Fruit fly (Drosophila melanogaster) whole organism, embryonic: ENCODE results near the gene ck.

Experiments
- Adf1 ChIP-seq: fragments of 200-800 bp; sonication (Bioruptor generic); IDR thresholded peaks from 2 replicates; pipeline ENCODE4 v1.3.6; 2022; ENCODE audit warnings: missing biosample characterization, missing genetic modification characterization
- Atf-2 ChIP-seq: fragments of 200-800 bp; sonication (Bioruptor generic); optimal IDR thresholded peaks from 2 replicates; lab custom pipeline; 2016; ENCODE audit warnings: missing biosample characterization, missing genetic modification characterization
- C15 ChIP-seq: fragments of 200-800 bp; sonication (Bioruptor generic); IDR thresholded peaks from 3 replicates; pipeline ENCODE4 v1.3.6; 2022; ENCODE audit warnings: missing biosample characterization, missing genetic modification characterization
- CG12219 ChIP-seq: fragments of 200-800 bp; sonication (Bioruptor generic); optimal IDR thresholded peaks from 3 replicates; lab custom pipeline; 2018; ENCODE audit warnings: missing biosample characterization, mild to moderate bottlenecking, missing genetic modification characterization
- CG13296 ChIP-seq: fragments of 200-800 bp; sonication (Bioruptor generic); optimal IDR thresholded peaks from 3 replicates; lab custom pipeline; 2018; ENCODE audit warnings: missing biosample characterization, mild to moderate bottlenecking, missing genetic modification characterization
- CG14014 ChIP-seq: fragments of 200-800 bp; sonication (Bioruptor generic); IDR thresholded peaks from 2 replicates; pipeline ENCODE4 v1.3.6; 2022; ENCODE audit warnings: missing biosample characterization, missing genetic modification characterization
- CG1529 ChIP-seq: fragments of 200-800 bp; sonication (Bioruptor generic); optimal IDR thresholded peaks from 3 replicates; lab custom pipeline; 2018; ENCODE audit warnings: missing biosample characterization, missing genetic modification characterization
- CG16815 ChIP-seq: fragments of 200-800 bp; sonication (Bioruptor generic); optimal IDR thresholded peaks from 3 replicates; lab custom pipeline; 2017; ENCODE audit warnings: missing biosample characterization, mild to moderate bottlenecking, missing genetic modification characterization
- CG17361 ChIP-seq: fragments of 200-800 bp; sonication (Bioruptor generic); IDR thresholded peaks from 3 replicates; pipeline ENCODE4 v1.3.6; 2022; ENCODE audit warnings: missing biosample characterization, missing genetic modification characterization
- CG17568 ChIP-seq: fragments of 200-800 bp; sonication (Bioruptor generic); optimal IDR thresholded peaks from 2 replicates; lab custom pipeline; 2018; ENCODE audit warnings: missing biosample characterization, mild to moderate bottlenecking, missing genetic modification characterization, moderate library complexity
- CG2875 ChIP-seq: fragments of 200-800 bp; sonication (Bioruptor generic); optimal IDR thresholded peaks from 2 replicates; lab custom pipeline; 2017; ENCODE audit warnings: missing biosample characterization, mild to moderate bottlenecking, missing genetic modification characterization, missing genetic modification reagents
- CG32767 ChIP-seq: fragments of 200-800 bp; sonication (Bioruptor generic); IDR thresholded peaks from 2 replicates; pipeline ENCODE4 v1.3.6; 2022; ENCODE audit warnings: missing biosample characterization, missing genetic modification characterization
- CG3838 ChIP-seq: fragments of 200-800 bp; sonication (Bioruptor generic); optimal IDR thresholded peaks from 3 replicates; lab custom pipeline; 2016; ENCODE audit warnings: missing biosample characterization, missing genetic modification characterization
- CG5180 ChIP-seq: fragments of 200-800 bp; sonication (Bioruptor generic); optimal IDR thresholded peaks from 3 replicates; lab custom pipeline; 2017; ENCODE audit warnings: missing biosample characterization, missing genetic modification characterization, mild to moderate bottlenecking, moderate library complexity, missing genetic modification reagents
- CG7271 ChIP-seq: fragments of 200-800 bp; sonication (Bioruptor generic); optimal IDR thresholded peaks from 2 replicates; lab custom pipeline; 2018; ENCODE audit warnings: missing biosample characterization, mild to moderate bottlenecking, missing genetic modification characterization, moderate library complexity
- CG7372 ChIP-seq: fragments of 200-800 bp; sonication (Bioruptor generic); IDR thresholded peaks from 2 replicates; pipeline ENCODE4 v1.3.6; 2022; ENCODE audit warnings: missing biosample characterization, missing genetic modification characterization
- CG7745 ChIP-seq: fragments of 200-800 bp; sonication (Bioruptor generic); optimal IDR thresholded peaks from 2 replicates; lab custom pipeline; 2018; ENCODE audit warnings: missing biosample characterization, mild to moderate bottlenecking, missing genetic modification characterization, moderate library complexity
- CG8359 ChIP-seq: fragments of 200-800 bp; sonication (Bioruptor generic); optimal IDR thresholded peaks from 2 replicates; lab custom pipeline; 2017; ENCODE audit warnings: missing biosample characterization, mild to moderate bottlenecking, missing genetic modification characterization, borderline replicate concordance
- CkIIα-i1 ChIP-seq: fragments of 200-800 bp; sonication (Bioruptor generic); IDR thresholded peaks from 2 replicates; pipeline ENCODE4 v1.3.6; 2022; ENCODE audit warnings: missing biosample characterization, missing genetic modification characterization
- CrebB ChIP-seq: fragments of 200-800 bp; sonication (Bioruptor generic); optimal IDR thresholded peaks from 3 replicates; lab custom pipeline; 2018; ENCODE audit warnings: missing biosample characterization, mild to moderate bottlenecking, missing genetic modification characterization
- D ChIP-seq, 2 experiments: fragments of 200-800 bp in 1 of 2; fragments of >200 bp in 1 of 2; sonication (Bioruptor generic) in 1 of 2; optimal IDR thresholded peaks; 2 replicates in 1 of 2; 3 replicates in 1 of 2; lab custom pipeline; 2017; ENCODE audit warnings: mild to moderate bottlenecking in 1 of 2, missing biosample characterization in 1 of 2, missing genetic modification characterization in 1 of 2, missing genetic modification reagents in 1 of 2
- Dip3 ChIP-seq: fragments of 200-800 bp; sonication (Bioruptor generic); optimal IDR thresholded peaks from 3 replicates; lab custom pipeline; 2016; ENCODE audit warnings: missing biosample characterization, missing genetic modification characterization
- Doc2 ChIP-seq: fragments of 200-800 bp; sonication (Bioruptor generic); IDR thresholded peaks from 2 replicates; pipeline ENCODE4 v1.3.6; 2022; ENCODE audit warnings: missing biosample characterization, missing genetic modification characterization
- Eip74EF ChIP-seq, 2 experiments: fragments of 200-800 bp in 1 of 2; fragments of >200 bp in 1 of 2; sonication (Bioruptor generic) in 1 of 2; optimal IDR thresholded peaks; 2 replicates each; lab custom pipeline; 2017 to 2019; ENCODE audit warnings: missing biosample characterization in 2 of 2, missing genetic modification characterization in 2 of 2, mild to moderate bottlenecking in 1 of 2, moderate library complexity in 1 of 2
- HLHmδ ChIP-seq: fragments of 200-800 bp; sonication (Bioruptor generic); optimal IDR thresholded peaks from 2 replicates; lab custom pipeline; 2018; ENCODE audit warnings: missing biosample characterization, mild to moderate bottlenecking, missing genetic modification characterization, moderate library complexity
- Hand ChIP-seq: fragments of 200-800 bp; sonication (Bioruptor generic); optimal IDR thresholded peaks from 2 replicates; lab custom pipeline; 2017; ENCODE audit warnings: mild to moderate bottlenecking, missing biosample characterization, missing genetic modification reagents, missing genetic modification characterization
- Hsf ChIP-seq: fragments of 200-800 bp; sonication (Bioruptor generic); optimal IDR thresholded peaks from 3 replicates; lab custom pipeline; 2016; ENCODE audit warnings: missing biosample characterization, missing genetic modification characterization
- Meics ChIP-seq: fragments of 200-800 bp; sonication (Bioruptor generic); optimal IDR thresholded peaks from 2 replicates; lab custom pipeline; 2017; ENCODE audit warnings: missing biosample characterization, mild to moderate bottlenecking, missing genetic modification characterization
- Opbp ChIP-seq: fragments of 200-800 bp; sonication (Bioruptor generic); IDR thresholded peaks from 3 replicates; pipeline ENCODE4 v1.3.6; 2022; ENCODE audit warnings: missing biosample characterization, missing genetic modification characterization; ENCODE audit not compliant: partially characterized antibody
- Rx ChIP-seq: fragments of 200-800 bp; sonication (Bioruptor generic); IDR thresholded peaks from 2 replicates; pipeline ENCODE4 v1.3.6; 2022; ENCODE audit warnings: missing biosample characterization, missing genetic modification characterization
- da ChIP-seq: fragments of 200-800 bp; sonication (Bioruptor generic); optimal IDR thresholded peaks from 2 replicates; lab custom pipeline; 2016; ENCODE audit warnings: missing biosample characterization, missing genetic modification characterization
- dmrt99B ChIP-seq: fragments of 200-800 bp; sonication (Bioruptor generic); optimal IDR thresholded peaks from 2 replicates; lab custom pipeline; 2018; ENCODE audit warnings: missing biosample characterization, mild to moderate bottlenecking, missing genetic modification characterization, moderate library complexity
- ems ChIP-seq: fragments of 200-800 bp; sonication (Bioruptor generic); optimal IDR thresholded peaks from 3 replicates; lab custom pipeline; 2016; ENCODE audit warnings: missing biosample characterization, missing genetic modification characterization
- fd3F ChIP-seq: fragments of 200-800 bp; sonication (Bioruptor generic); optimal IDR thresholded peaks from 2 replicates; lab custom pipeline; 2018; ENCODE audit warnings: missing biosample characterization, mild to moderate bottlenecking, missing genetic modification characterization, moderate library complexity
- gro ChIP-seq: fragments of 200-800 bp; sonication (Bioruptor generic); optimal IDR thresholded peaks from 2 replicates; lab custom pipeline; 2016; ENCODE audit warnings: missing biosample characterization, missing genetic modification characterization
- gsb-n ChIP-seq: fragments of 200-800 bp; sonication (Bioruptor generic); optimal IDR thresholded peaks from 3 replicates; lab custom pipeline; 2018; ENCODE audit warnings: missing biosample characterization, mild to moderate bottlenecking, missing genetic modification characterization
- kay ChIP-seq: fragments of 200-800 bp; sonication (Bioruptor generic); optimal IDR thresholded peaks from 2 replicates; lab custom pipeline; 2016; ENCODE audit warnings: missing biosample characterization, missing genetic modification characterization
- lov ChIP-seq, 2 experiments: fragments of 200-800 bp in 1 of 2; fragments of >200 bp in 1 of 2; sonication (Bioruptor generic) in 1 of 2; IDR thresholded peaks in 1 of 2; optimal IDR thresholded peaks in 1 of 2; 2 replicates in 1 of 2; 3 replicates in 1 of 2; pipeline versions ENCODE4 v1.3.6 to Lab custom; 2017 to 2022; ENCODE audit warnings: missing biosample characterization in 1 of 2, missing genetic modification characterization in 1 of 2
- nerfin-1 ChIP-seq: fragments of 200-800 bp; sonication (Bioruptor generic); optimal IDR thresholded peaks from 3 replicates; lab custom pipeline; 2019; ENCODE audit warnings: missing biosample characterization, mild to moderate bottlenecking, missing genetic modification characterization, moderate library complexity
- odd ChIP-seq: fragments of 200-800 bp; sonication (Bioruptor generic); optimal IDR thresholded peaks from 2 replicates; lab custom pipeline; 2017; ENCODE audit warnings: missing biosample characterization, mild to moderate bottlenecking, missing genetic modification characterization
- pita ChIP-seq: fragments of 200-800 bp; sonication (Bioruptor generic); optimal IDR thresholded peaks from 2 replicates; lab custom pipeline; 2017; ENCODE audit warnings: missing biosample characterization, mild to moderate bottlenecking, missing genetic modification characterization
- pnt ChIP-seq: fragments of 200-800 bp; sonication (Bioruptor generic); optimal IDR thresholded peaks from 3 replicates; lab custom pipeline; 2016; ENCODE audit warnings: missing biosample characterization, missing genetic modification characterization
- sens ChIP-seq: fragments of 200-800 bp; sonication (Bioruptor generic); peaks from one replicate; lab custom pipeline; 2016; ENCODE audit warnings: missing biosample characterization, missing genetic modification characterization
- sens-2 ChIP-seq: fragments of 200-800 bp; sonication (Bioruptor generic); IDR thresholded peaks from 2 replicates; pipeline ENCODE4 v1.3.6; 2022; ENCODE audit warnings: missing biosample characterization, missing genetic modification characterization
- sna ChIP-seq: fragments of 200-800 bp; sonication (Bioruptor generic); IDR thresholded peaks from 2 replicates; pipeline ENCODE4 v1.3.6; 2022; ENCODE audit warnings: missing biosample characterization, missing genetic modification characterization; ENCODE audit not compliant: partially characterized antibody
- stwl ChIP-seq: fragments of 200-800 bp; sonication (Bioruptor generic); optimal IDR thresholded peaks from 3 replicates; lab custom pipeline; 2018; ENCODE audit warnings: missing biosample characterization, mild to moderate bottlenecking, missing genetic modification characterization, moderate library complexity
- z ChIP-seq: fragments of 200-800 bp; sonication (Bioruptor generic); IDR thresholded peaks from 3 replicates; pipeline ENCODE4 v1.3.6; 2022; ENCODE audit warnings: missing biosample characterization, missing genetic modification characterization

The ck gene

DNA sequence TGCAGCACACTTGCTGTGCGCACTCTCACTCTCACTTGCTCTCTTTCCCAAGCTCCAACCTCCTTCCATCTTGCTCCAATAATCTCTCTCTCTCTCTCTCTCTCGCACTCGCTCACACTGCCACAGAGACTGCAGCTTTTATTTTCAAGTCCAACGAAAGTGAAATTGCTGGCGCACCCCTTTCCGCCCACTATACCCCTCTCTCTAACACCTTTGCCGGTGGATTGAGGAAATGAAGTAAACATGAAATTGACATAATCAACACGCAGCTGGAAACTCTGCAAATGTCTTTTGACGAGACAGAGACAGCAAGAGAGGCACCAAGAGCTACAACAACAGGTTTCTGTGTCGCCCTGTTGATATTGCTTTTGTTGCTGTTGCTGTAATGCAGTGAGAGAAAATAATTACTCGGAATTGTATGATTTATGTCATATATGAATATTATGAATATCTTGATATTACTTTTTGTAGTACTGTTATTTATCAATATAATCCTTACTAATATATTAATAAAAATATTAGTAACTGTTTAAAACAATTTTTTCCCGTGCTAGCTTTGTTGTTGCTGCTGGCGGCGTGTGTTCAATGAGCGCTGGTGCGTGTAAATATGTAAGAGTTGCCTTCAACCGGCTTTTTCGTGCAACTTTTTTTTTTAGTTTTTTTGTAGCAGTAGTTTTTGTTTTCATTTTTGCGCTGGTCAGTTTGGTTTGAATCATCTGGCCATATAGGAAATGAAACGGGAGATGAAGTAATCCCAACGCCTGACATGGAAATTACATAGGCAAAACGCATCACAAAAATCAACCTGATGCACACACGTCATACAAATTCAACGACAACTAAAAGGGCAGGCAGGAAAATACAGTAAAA is 61.8 kb downstream of the ck start (continued):
- TF ChIP-seq Hsf (GFP tag; lab: Kevin White, UChicago) (peak; percentile 53), Doc2 (no peak), Opbp (GFP tag; lab: Robert Waterston, UW) (no peak), CG13296 (GFP tag; lab: Kevin White, UChicago) (peak; percentile 82), HLHmδ (GFP tag; lab: Kevin White, UChicago) (peak; percentile 93), CkIIα-i1 (no peak), odd (peak; percentile 75), kay (GFP tag; lab: Kevin White, UChicago) (peak; percentile 58), nerfin-1 (tag; lab: Kevin White, UChicago) (peak; percentile 80), CG5180 (GFP tag; lab: Kevin White, UChicago) (peak; percentile 76), CG8359 (GFP tag; lab: Kevin White, UChicago) (peak; percentile 73), fd3F (GFP tag; lab: Kevin White, UChicago) (peak; percentile 85), sna (GFP tag; lab: Robert Waterston, UW) (peak; percentile 56), sens-2 (GFP tag; lab: Robert Waterston, UW) (peak; percentile 64; the same call in 1 of the 2 replicates), da (GFP tag; lab: Kevin White, UChicago) (peak; percentile 21), C15 (GFP tag; lab: Robert Waterston, UW) (0 out of 3 replicates have a peak, but pooled peaks have one; percentile 45), CG17568 (GFP tag; lab: Kevin White, UChicago) (peak; percentile 76), z (peak; percentile 29; the same call in 1 of the 3 replicates), pita (GFP tag; lab: Kevin White, UChicago) (no peak), stwl (tag; lab: Kevin White, UChicago) (peak; percentile 58), CG14014 (GFP tag; lab: Robert Waterston, UW) (peak; percentile 85), lov (optimal IDR thresholded peaks at IDR 0.05; lab: Kevin White, UChicago) (no peak), lov (GFP tag; IDR thresholded peaks at IDR 0.05; lab: Robert Waterston, UW) (peak; percentile 73), Atf-2 (GFP tag; lab: Kevin White, UChicago) (peak; percentile 38), sens (GFP tag; lab: Kevin White, UChicago) (peak; percentile 85), gsb-n (tag; lab: Kevin White, UChicago) (peak; percentile 94), D (optimal IDR thresholded peaks at IDR 0.05; lab: Kevin White, UChicago) (no peak), D (GFP tag; optimal IDR thresholded peaks at IDR 0.05; lab: Kevin White, UChicago) (peak; percentile 90), CrebB (tag; lab: Kevin White, UChicago) (peak; percentile 80), CG16815 (GFP tag; lab: Kevin White, UChicago) (peak; percentile 66), Adf1 (GFP tag; lab: Robert Waterston, UW) (peak; percentile 50), CG7745 (peak; percentile 76), Hand (peak; percentile 44), CG7271 (peak; percentile 59), Rx (GFP tag; lab: Robert Waterston, UW) (peak; percentile 82), CG32767 (GFP tag; lab: Robert Waterston, UW) (peak; percentile 92), Dip3 (GFP tag; lab: Kevin White, UChicago) (no peak), Meics (GFP tag; lab: Kevin White, UChicago) (peak; percentile 86), CG3838 (peak; percentile 68), gro (GFP tag; lab: Kevin White, UChicago) (no peak), CG7372 (GFP tag; lab: Robert Waterston, UW) (peak; percentile 90), CG2875 (GFP tag; lab: Kevin White, UChicago) (peak; percentile 82), dmrt99B (tag; lab: Kevin White, UChicago) (peak; percentile 98), ems (GFP tag; lab: Kevin White, UChicago) (peak; percentile 1), CG17361 (GFP tag; lab: Robert Waterston, UW) (peak; percentile 91), pnt (GFP tag; lab: Kevin White, UChicago) (no peak), Eip74EF (GFP tag; optimal IDR thresholded peaks at IDR 0.05; lab: Kevin White, UChicago) (peak in 1 of 2 experiments; percentile 93), CG1529 (GFP tag; lab: Kevin White, UChicago) (peak; percentile 87), CG12219 (GFP tag; lab: Kevin White, UChicago) (peak; percentile 80)
